Worm (Caenorhabditis elegans) whole organism, L1 larva: ENCODE results near the gene F27B3.6.

Experiments
- F16B12.6 ChIP-seq: fragments of 150-350 bp; optimal IDR thresholded peaks from 2 replicates; lab custom pipeline; 2014; ENCODE audit warnings: missing biosample characterization, missing genetic modification characterization
- Y116A8C.19 ChIP-seq: sonication (generic microtip); optimal IDR thresholded peaks from 2 replicates; lab custom pipeline; 2016; ENCODE audit warnings: missing compliant biosample characterization, missing genetic modification characterization, borderline replicate concordance
- alr-1 ChIP-seq: fragments of 200-800 bp; sonication (Bioruptor generic); optimal IDR thresholded peaks from 2 replicates; lab custom pipeline; 2018; ENCODE audit warnings: borderline replicate concordance, mild to moderate bottlenecking, missing genetic modification characterization, missing compliant biosample characterization
- ama-1 ChIP-seq: fragments of 150-350 bp; optimal IDR thresholded peaks from 2 replicates; lab custom pipeline; 2014
- ceh-63 ChIP-seq: fragments of 200-800 bp; sonication (Bioruptor generic); optimal IDR thresholded peaks from 2 replicates; lab custom pipeline; 2018; ENCODE audit warnings: mild to moderate bottlenecking, missing genetic modification characterization, missing compliant biosample characterization
- ceh-8 ChIP-seq: fragments of 200-800 bp; sonication (Bioruptor generic); optimal IDR thresholded peaks from 2 replicates; lab custom pipeline; 2018; ENCODE audit warnings: mild to moderate bottlenecking, missing genetic modification characterization, moderate library complexity, missing compliant biosample characterization
- ceh-82 ChIP-seq, 3 experiments: fragments of 150-350 bp in 1 of 3; sonication (generic microtip) in 2 of 3; optimal IDR thresholded peaks; 2 replicates each; lab custom pipeline; 2014 to 2017; ENCODE audit warnings: missing biosample characterization in 3 of 3, missing genetic modification characterization in 3 of 3
- ceh-90 ChIP-seq: sonication (generic microtip); optimal IDR thresholded peaks from 2 replicates; lab custom pipeline; 2016; ENCODE audit warnings: missing genetic modification characterization, missing compliant biosample characterization
- dsc-1 ChIP-seq: sonication (generic microtip); optimal IDR thresholded peaks from 2 replicates; lab custom pipeline; 2016; ENCODE audit warnings: mild to moderate bottlenecking, missing genetic modification characterization, missing compliant biosample characterization
- efl-1 ChIP-seq, 4 experiments: fragments of 150-350 bp; optimal IDR thresholded peaks in 3 of 4; peaks in 1 of 4; 1 replicate in 1 of 4; 2 replicates in 3 of 4; lab custom pipeline; 2014; ENCODE audit warnings: missing biosample characterization in 2 of 4, missing genetic modification characterization in 2 of 4, missing genetic modification reagents in 2 of 4
- egl-27 ChIP-seq, 2 experiments: fragments of 150-350 bp in 1 of 2; sonication (generic microtip); optimal IDR thresholded peaks; 3 replicates each; lab custom pipeline; 2017 to 2018; ENCODE audit warnings: missing biosample characterization in 2 of 2, missing genetic modification characterization in 2 of 2, missing genetic modification reagents in 2 of 2
- fkh-10 ChIP-seq: sonication (generic microtip); optimal IDR thresholded peaks from 2 replicates; lab custom pipeline; 2017; ENCODE audit warnings: missing biosample characterization, missing genetic modification reagents, missing genetic modification characterization
- fkh-4 ChIP-seq: sonication (generic microtip); optimal IDR thresholded peaks from 2 replicates; lab custom pipeline; 2016; ENCODE audit warnings: missing compliant biosample characterization, missing genetic modification characterization, borderline replicate concordance
- fkh-8 ChIP-seq: sonication (generic microtip); optimal IDR thresholded peaks from 2 replicates; lab custom pipeline; 2016; ENCODE audit warnings: mild to moderate bottlenecking, missing genetic modification characterization, missing compliant biosample characterization
- hlh-17 ChIP-seq: fragments of 200-800 bp; sonication (Bioruptor generic); optimal IDR thresholded peaks from 2 replicates; lab custom pipeline; 2018; ENCODE audit warnings: missing genetic modification characterization, mild to moderate bottlenecking, missing compliant biosample characterization, moderate library complexity, borderline replicate concordance
- irx-1 ChIP-seq: sonication (generic microtip); optimal IDR thresholded peaks from 2 replicates; lab custom pipeline; 2016; ENCODE audit warnings: missing genetic modification characterization, missing compliant biosample characterization
- lin-14 ChIP-seq: fragments of 200-800 bp; sonication (Bioruptor generic); optimal IDR thresholded peaks from 2 replicates; lab custom pipeline; 2018; ENCODE audit warnings: mild to moderate bottlenecking, missing genetic modification characterization, moderate library complexity, missing compliant biosample characterization
- lin-35 ChIP-seq, 2 experiments: fragments of 150-350 bp; optimal IDR thresholded peaks; 2 replicates each; lab custom pipeline; 2014; ENCODE audit warnings: missing biosample characterization in 2 of 2, missing genetic modification characterization in 2 of 2, missing genetic modification reagents in 2 of 2
- lin-39 ChIP-seq: fragments of 150-350 bp; optimal IDR thresholded peaks from 2 replicates; lab custom pipeline; 2014; ENCODE audit warnings: missing biosample characterization, missing genetic modification reagents, missing genetic modification characterization
- lsy-2 ChIP-seq, 2 experiments: fragments of 150-350 bp; optimal IDR thresholded peaks; 2 replicates each; lab custom pipeline; 2014; ENCODE audit warnings: missing biosample characterization in 2 of 2, missing genetic modification characterization in 2 of 2
- mef-2 ChIP-seq: fragments of 150-350 bp; optimal IDR thresholded peaks from 2 replicates; lab custom pipeline; 2014; ENCODE audit warnings: missing biosample characterization, missing genetic modification characterization
- nhr-12 ChIP-seq: sonication (generic microtip); optimal IDR thresholded peaks from 2 replicates; lab custom pipeline; 2017; ENCODE audit warnings: missing biosample characterization, missing genetic modification characterization
- nhr-19 ChIP-seq: fragments of 200-800 bp; sonication (Bioruptor generic); conservative IDR thresholded peaks from 2 replicates; pipeline ENCODE4 v1.3.6; 2022; ENCODE audit warnings: missing genetic modification characterization, missing compliant biosample characterization
- nhr-28 ChIP-seq: fragments of 150-350 bp; optimal IDR thresholded peaks from 2 replicates; lab custom pipeline; 2014; ENCODE audit warnings: missing biosample characterization, missing genetic modification characterization
- nhr-84 ChIP-seq: sonication (generic microtip); optimal IDR thresholded peaks from 2 replicates; lab custom pipeline; 2017; ENCODE audit warnings: missing biosample characterization, missing genetic modification characterization
- nhr-85 ChIP-seq: sonication (generic microtip); peaks from one replicate; lab custom pipeline; 2016; ENCODE audit warnings: missing genetic modification characterization, inconsistent platforms, missing compliant biosample characterization
- nhr-90 ChIP-seq: sonication (generic microtip); optimal IDR thresholded peaks from 2 replicates; lab custom pipeline; 2016; ENCODE audit warnings: mild to moderate bottlenecking, missing genetic modification characterization, missing compliant biosample characterization; ENCODE audit not compliant: poor library complexity
- pag-3 ChIP-seq: sonication (generic microtip); optimal IDR thresholded peaks from 2 replicates; lab custom pipeline; 2017; ENCODE audit warnings: missing genetic modification characterization, mild to moderate bottlenecking, missing compliant biosample characterization, antibody characterized with exemption, borderline replicate concordance; ENCODE audit not compliant: insufficient read depth
- pqm-1 ChIP-seq: sonication (generic microtip); optimal IDR thresholded peaks from 3 replicates; lab custom pipeline; 2017; ENCODE audit warnings: missing biosample characterization, missing genetic modification characterization
- skn-1 ChIP-seq: fragments of 150-350 bp; optimal IDR thresholded peaks from 2 replicates; lab custom pipeline; 2014; ENCODE audit warnings: missing biosample characterization, missing genetic modification characterization
- snpc-4 ChIP-seq: fragments of 150-350 bp; optimal IDR thresholded peaks from 2 replicates; lab custom pipeline; 2014; ENCODE audit warnings: missing biosample characterization, missing genetic modification characterization
- sox-4 ChIP-seq: sonication (generic microtip); optimal IDR thresholded peaks from 2 replicates; lab custom pipeline; 2016; ENCODE audit warnings: missing genetic modification characterization, missing compliant biosample characterization
- sup-37 ChIP-seq: fragments of 200-800 bp; sonication (Bioruptor generic); optimal IDR thresholded peaks from 2 replicates; lab custom pipeline; 2018; ENCODE audit warnings: mild to moderate bottlenecking, missing genetic modification characterization, missing compliant biosample characterization
- unc-130 ChIP-seq: fragments of 150-350 bp; optimal IDR thresholded peaks from 2 replicates; lab custom pipeline; 2017; ENCODE audit warnings: missing biosample characterization, missing genetic modification characterization, inconsistent platforms
- unc-30 ChIP-seq: sonication (generic microtip); optimal IDR thresholded peaks from 2 replicates; lab custom pipeline; 2017; ENCODE audit warnings: missing biosample characterization, missing genetic modification characterization
- unc-86 ChIP-seq: sonication (generic microtip); optimal IDR thresholded peaks from 2 replicates; lab custom pipeline; 2016; ENCODE audit warnings: missing genetic modification characterization, missing compliant biosample characterization
- xbp-1 ChIP-seq: sonication (generic microtip); optimal IDR thresholded peaks from 2 replicates; lab custom pipeline; 2016; ENCODE audit warnings: missing genetic modification characterization, missing compliant biosample characterization
- zip-4 ChIP-seq: fragments of 200-800 bp; sonication (Bioruptor generic); optimal IDR thresholded peaks from 2 replicates; lab custom pipeline; 2018; ENCODE audit warnings: mild to moderate bottlenecking, missing genetic modification characterization, moderate library complexity, missing compliant biosample characterization

Gene F27B3.6

ce11 chrIII:6581585-6581984 is 3.2 kb upstream of the F27B3.6 start, which contains the start of gene acr-21:
Gene acr-21, plus strand, starts transcription at chrIII:6581885.
- no peak for TF ChIP-seq Y116A8C.19 (tag; lab: Kevin White, UChicago)
- no peak for TF ChIP-seq egl-27 (tag; optimal IDR thresholded peaks at IDR 0.05; lab: Kevin White, UChicago)
- TF ChIP-seq F16B12.6 (tag; lab: Kevin White, UChicago): no peak
- no peak for TF ChIP-seq irx-1
- TF ChIP-seq nhr-19 (GFP tag; lab: Robert Waterston, UW): no peak
- TF ChIP-seq zip-4 (GFP tag; lab: Kevin White, UChicago): no peak
- TF ChIP-seq sup-37: no peak
- no peak for TF ChIP-seq nhr-85 (tag; lab: Kevin White, UChicago)
- no peak for TF ChIP-seq ceh-90 (tag; lab: Kevin White, UChicago)
- no peak for TF ChIP-seq lin-39 (tag; lab: Kevin White, UChicago)
- TF ChIP-seq skn-1: no peak
- TF ChIP-seq alr-1: no peak

- TF ChIP-seq pag-3 (tag; lab: Kevin White, UChicago) (no peak), snpc-4 (tag; lab: Kevin White, UChicago) (no peak), unc-30 (tag; lab: Kevin White, UChicago) (no peak), efl-1 (optimal IDR thresholded peaks at IDR 0.05; lab: Kevin White, UChicago) (no peak), efl-1 (GFP tag; optimal IDR thresholded peaks at IDR 0.05 in 1 of 2; lab: Kevin White, UChicago) (no peak), pqm-1 (no peak), xbp-1 (tag; lab: Kevin White, UChicago) (no peak), lin-35 (GFP tag; optimal IDR thresholded peaks at IDR 0.05; lab: Kevin White, UChicago) (no peak), fkh-8 (tag; lab: Kevin White, UChicago) (no peak), unc-86 (tag; lab: Kevin White, UChicago) (no peak), ceh-8 (GFP tag; lab: Kevin White, UChicago) (no peak), dsc-1 (no peak), ceh-63 (GFP tag; lab: Kevin White, UChicago) (no peak), nhr-12 (no peak)
Measured at ce11 chrIII:6579398-6579797, 993 bp upstream of the F27B3.6 start, which contains the start of gene F27B3.8. Gene F27B3.8, plus strand, starts transcription at chrIII:6579698.

- TF ChIP-seq lin-14 (GFP tag; lab: Kevin White, UChicago) (peak; percentile 20), efl-1 (optimal IDR thresholded peaks at IDR 0.05; lab: Kevin White, UChicago) (no peak), efl-1 (GFP tag; optimal IDR thresholded peaks at IDR 0.05 in 1 of 2; lab: Kevin White, UChicago) (peak in 1 of 2 experiments; percentile 72), nhr-84 (tag; lab: Kevin White, UChicago) (no peak)
Measured at ce11 chrIII:6577159-6577558, 1.2 kb downstream of the F27B3.6 start.

ce11 chrIII:6558487-6558886 is 19.9 kb downstream of the F27B3.6 start, which contains the start of gene C09E7.8:
Gene C09E7.8, minus strand, starts transcription at chrIII:6558587.
- TF ChIP-seq ceh-82 (tag; optimal IDR thresholded peaks at IDR 0.05; lab: Kevin White, UChicago): no peak
- TF ChIP-seq unc-86 (tag; lab: Kevin White, UChicago): no peak
- no peak for TF ChIP-seq fkh-10 (GFP tag; lab: Kevin White, UChicago)
- TF ChIP-seq unc-130 (tag; lab: Kevin White, UChicago): no peak
- TF ChIP-seq lsy-2 (tag; optimal IDR thresholded peaks at IDR 0.05; lab: Kevin White, UChicago): no peak
- no peak for TF ChIP-seq nhr-90 (tag; lab: Kevin White, UChicago)
- TF ChIP-seq fkh-4 (tag; lab: Kevin White, UChicago): no peak
- no peak for TF ChIP-seq mef-2 (tag; lab: Kevin White, UChicago)
- TF ChIP-seq dsc-1: no peak
- TF ChIP-seq nhr-84 (tag; lab: Kevin White, UChicago): no peak
- TF ChIP-seq nhr-28 (tag; lab: Kevin White, UChicago): no peak
- TF ChIP-seq sox-4: no peak
- TF ChIP-seq hlh-17 (GFP tag; lab: Kevin White, UChicago): no peak
- no peak for TF ChIP-seq pqm-1
- TF ChIP-seq ama-1: no peak
